Worm (Caenorhabditis elegans) whole organism, L3 larva: ENCODE results near the gene srw-95.

Source experiments
- R02D3.7 ChIP-seq: fragments of 150-350 bp; optimal IDR thresholded peaks from 2 replicates; lab custom pipeline; 2014; ENCODE audit warnings: missing biosample characterization, missing genetic modification characterization
- ZK546.5 ChIP-seq: sonication (generic microtip); optimal IDR thresholded peaks from 2 replicates; lab custom pipeline; 2017; ENCODE audit warnings: missing biosample characterization, missing genetic modification characterization
- ama-1 ChIP-seq: fragments of 150-350 bp; optimal IDR thresholded peaks from 2 replicates; lab custom pipeline; 2018
- ceh-16 ChIP-seq: sonication (generic microtip); optimal IDR thresholded peaks from 2 replicates; lab custom pipeline; 2017; ENCODE audit warnings: missing biosample characterization, missing genetic modification characterization
- ceh-28 ChIP-seq: fragments of 150-350 bp; optimal IDR thresholded peaks from 2 replicates; lab custom pipeline; 2014; ENCODE audit warnings: missing biosample characterization, missing genetic modification reagents, missing genetic modification characterization
- ceh-82 ChIP-seq: fragments of 150-350 bp; optimal IDR thresholded peaks from 2 replicates; lab custom pipeline; 2014; ENCODE audit warnings: missing biosample characterization, missing genetic modification characterization
- ceh-9 ChIP-seq: sonication (generic microtip); optimal IDR thresholded peaks from 2 replicates; lab custom pipeline; 2018; ENCODE audit warnings: missing biosample characterization, missing genetic modification characterization
- daf-12 ChIP-seq: fragments of 150-350 bp; optimal IDR thresholded peaks from 2 replicates; lab custom pipeline; 2014; ENCODE audit warnings: missing biosample characterization, missing genetic modification reagents, missing genetic modification characterization
- egl-27 ChIP-seq: sonication (generic microtip); optimal IDR thresholded peaks from 4 replicates; lab custom pipeline; 2017; ENCODE audit warnings: missing biosample characterization, missing genetic modification reagents, missing genetic modification characterization
- egl-5 ChIP-seq: fragments of 150-350 bp; optimal IDR thresholded peaks from 2 replicates; lab custom pipeline; 2017; ENCODE audit warnings: missing biosample characterization, missing genetic modification reagents, missing genetic modification characterization, inconsistent platforms
- elt-1 ChIP-seq: fragments of 150-350 bp; optimal IDR thresholded peaks from 2 replicates; lab custom pipeline; 2014; ENCODE audit warnings: missing biosample characterization, missing genetic modification characterization
- elt-2 ChIP-seq: sonication (generic microtip); optimal IDR thresholded peaks from 2 replicates; lab custom pipeline; 2016; ENCODE audit warnings: missing genetic modification reagents, mild to moderate bottlenecking, missing genetic modification characterization, missing compliant biosample characterization
- elt-3 ChIP-seq, 3 experiments: fragments of 150-350 bp in 1 of 3; sonication (generic microtip) in 2 of 3; optimal IDR thresholded peaks; 2 replicates in 2 of 3; 4 replicates in 1 of 3; lab custom pipeline; 2014 to 2017; ENCODE audit warnings: missing biosample characterization in 3 of 3, missing genetic modification characterization in 3 of 3
- eor-1 ChIP-seq, 2 experiments: fragments of 150-350 bp; optimal IDR thresholded peaks; 2 replicates each; lab custom pipeline; 2014 to 2018; ENCODE audit warnings: missing biosample characterization in 2 of 2, missing genetic modification characterization in 2 of 2
- fkh-10 ChIP-seq: sonication (generic microtip); optimal IDR thresholded peaks from 2 replicates; lab custom pipeline; 2017; ENCODE audit warnings: missing biosample characterization, missing genetic modification reagents, missing genetic modification characterization
- fkh-2 ChIP-seq: fragments of 150-350 bp; optimal IDR thresholded peaks from 2 replicates; lab custom pipeline; 2014; ENCODE audit warnings: missing biosample characterization, missing genetic modification reagents, missing genetic modification characterization
- fos-1 ChIP-seq: fragments of 150-350 bp; optimal IDR thresholded peaks from 2 replicates; lab custom pipeline; 2014; ENCODE audit warnings: missing biosample characterization, missing genetic modification characterization
- hmg-11 ChIP-seq: sonication (generic microtip); optimal IDR thresholded peaks from 2 replicates; lab custom pipeline; 2016; ENCODE audit warnings: missing genetic modification characterization, missing compliant biosample characterization
- lsy-12 ChIP-seq: sonication (generic microtip); optimal IDR thresholded peaks from 2 replicates; lab custom pipeline; 2016; ENCODE audit warnings: mild to moderate bottlenecking, missing genetic modification characterization, missing compliant biosample characterization
- mdl-1 ChIP-seq: fragments of 150-350 bp; optimal IDR thresholded peaks from 2 replicates; lab custom pipeline; 2014; ENCODE audit warnings: missing biosample characterization, missing genetic modification characterization
- mml-1 ChIP-seq: fragments of 150-350 bp; sonication (generic microtip); optimal IDR thresholded peaks from 3 replicates; lab custom pipeline; 2014; ENCODE audit warnings: missing biosample characterization, missing genetic modification characterization
- nfya-1 ChIP-seq: sonication (generic microtip); optimal IDR thresholded peaks from 2 replicates; lab custom pipeline; 2017; ENCODE audit warnings: missing genetic modification characterization, mild to moderate bottlenecking, missing compliant biosample characterization, antibody characterized with exemption, moderate library complexity; ENCODE audit not compliant: insufficient read depth
- nhr-11 ChIP-seq: fragments of 150-350 bp; optimal IDR thresholded peaks from 2 replicates; lab custom pipeline; 2014; ENCODE audit warnings: missing biosample characterization, missing genetic modification characterization
- nhr-23 ChIP-seq: fragments of 150-350 bp; optimal IDR thresholded peaks from 2 replicates; lab custom pipeline; 2014; ENCODE audit warnings: missing biosample characterization, missing genetic modification reagents, missing genetic modification characterization
- nhr-237 ChIP-seq: fragments of 150-350 bp; optimal IDR thresholded peaks from 2 replicates; lab custom pipeline; 2014; ENCODE audit warnings: missing biosample characterization, missing genetic modification characterization
- nhr-25 ChIP-seq: sonication (generic microtip); optimal IDR thresholded peaks from 2 replicates; lab custom pipeline; 2017; ENCODE audit warnings: missing biosample characterization, missing genetic modification characterization
- nhr-43 ChIP-seq: sonication (generic microtip); optimal IDR thresholded peaks from 2 replicates; lab custom pipeline; 2016; ENCODE audit warnings: mild to moderate bottlenecking, missing genetic modification characterization, missing compliant biosample characterization; ENCODE audit not compliant: poor library complexity, severe bottlenecking
- nhr-67 ChIP-seq: fragments of 150-350 bp; optimal IDR thresholded peaks from 2 replicates; lab custom pipeline; 2014; ENCODE audit warnings: missing biosample characterization, missing genetic modification characterization
- nhr-77 ChIP-seq: fragments of 150-350 bp; optimal IDR thresholded peaks from 2 replicates; lab custom pipeline; 2014; ENCODE audit warnings: missing biosample characterization, missing genetic modification characterization
- sea-2 ChIP-seq: fragments of 150-350 bp; sonication (generic microtip); optimal IDR thresholded peaks from 4 replicates; lab custom pipeline; 2014; ENCODE audit warnings: missing biosample characterization, missing genetic modification reagents, missing genetic modification characterization
- skn-1 ChIP-seq: fragments of 150-350 bp; optimal IDR thresholded peaks from 2 replicates; lab custom pipeline; 2014; ENCODE audit warnings: missing biosample characterization, missing genetic modification characterization
- snpc-4 ChIP-seq: fragments of 150-350 bp; optimal IDR thresholded peaks from 2 replicates; lab custom pipeline; 2014; ENCODE audit warnings: missing biosample characterization, missing genetic modification characterization
- tbx-2 ChIP-seq: sonication (generic microtip); optimal IDR thresholded peaks from 2 replicates; lab custom pipeline; 2016; ENCODE audit warnings: mild to moderate bottlenecking, missing genetic modification characterization, missing compliant biosample characterization
- unc-39 ChIP-seq: sonication (generic microtip); optimal IDR thresholded peaks from 4 replicates; lab custom pipeline; 2017; ENCODE audit warnings: missing biosample characterization, missing genetic modification characterization
- zag-1 ChIP-seq: fragments of 150-350 bp; optimal IDR thresholded peaks from 2 replicates; lab custom pipeline; 2014; ENCODE audit warnings: missing biosample characterization, missing genetic modification characterization
- ztf-11 ChIP-seq: fragments of 150-350 bp; optimal IDR thresholded peaks from 2 replicates; lab custom pipeline; 2014; ENCODE audit warnings: missing biosample characterization, missing genetic modification characterization

Gene srw-95

DNA sequence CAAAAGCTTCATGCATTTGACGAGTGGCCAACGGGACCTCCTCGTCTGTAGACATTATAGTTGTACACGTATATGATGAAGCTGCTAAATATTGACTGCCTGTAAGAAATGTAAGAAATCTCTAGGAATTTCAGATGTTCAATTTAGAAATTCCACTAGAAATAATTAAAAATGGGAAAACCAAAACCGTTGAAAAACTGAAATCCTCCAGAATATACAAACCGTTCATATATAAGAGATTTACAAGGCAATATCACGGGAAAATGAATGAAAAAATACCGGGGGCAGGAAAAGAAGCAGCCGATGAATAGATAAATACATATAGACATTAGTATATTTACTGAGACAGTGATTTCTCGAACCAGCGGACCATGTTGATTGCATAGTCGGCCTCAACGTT lies 9.4 kb upstream of the srw-95 start, which contains the start of gene dpf-7:
TSS of gene dpf-7 (minus strand) at position 101 of the 400 bp plus-strand sequence.
- TF ChIP-seq daf-12 (tag; lab: Kevin White, UChicago) (no peak), snpc-4 (tag; lab: Kevin White, UChicago) (no peak), mdl-1 (tag; lab: Kevin White, UChicago) (no peak), nhr-23 (tag; lab: Kevin White, UChicago) (no peak), R02D3.7 (no peak), elt-1 (tag; lab: Kevin White, UChicago) (no peak), nhr-237 (tag; lab: Kevin White, UChicago) (no peak)

DNA sequence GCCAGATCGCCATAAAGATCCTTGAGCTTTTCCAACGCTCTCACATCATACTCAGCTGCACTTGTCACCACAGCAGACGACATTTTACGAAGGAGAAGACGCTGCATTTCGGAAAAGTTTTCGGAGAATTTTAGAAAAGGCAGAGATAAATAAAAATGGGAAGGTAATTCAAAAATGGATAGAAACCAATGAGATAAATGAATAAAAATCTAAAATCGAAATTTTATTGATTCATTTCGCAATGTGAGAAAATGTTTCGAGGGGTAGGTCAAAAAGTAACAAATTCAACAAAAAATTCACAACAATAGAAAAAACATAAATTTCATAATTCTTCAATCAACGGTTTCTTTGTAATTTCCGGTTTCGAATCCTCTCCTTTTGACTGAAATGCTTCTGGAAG lies 5.4 kb upstream of the srw-95 start, which contains the start of gene dpf-5:
TSS of gene dpf-5 (minus strand) at position 101 of the 400 bp plus-strand sequence.
- TF ChIP-seq nhr-67 (tag; lab: Kevin White, UChicago), result no peak
- no peak for TF ChIP-seq daf-12 (tag; lab: Kevin White, UChicago)
- no peak for TF ChIP-seq elt-3 (tag; optimal IDR thresholded peaks at IDR 0.05; lab: Kevin White, UChicago)

- TF ChIP-seq skn-1, result no peak
- no peak for TF ChIP-seq ztf-11 (tag; lab: Kevin White, UChicago)
- no peak for TF ChIP-seq elt-2 (tag; lab: Kevin White, UChicago)
- TF ChIP-seq ama-1 (lab: Kevin White, UChicago), result no peak
- no peak for TF ChIP-seq mml-1 (tag; lab: Kevin White, UChicago)
- no peak for TF ChIP-seq nhr-23 (tag; lab: Kevin White, UChicago)
- no peak for TF ChIP-seq nhr-11 (tag; lab: Kevin White, UChicago)
- no peak for TF ChIP-seq sea-2 (GFP tag; lab: Kevin White, UChicago)
- TF ChIP-seq R02D3.7, result no peak
- no peak for TF ChIP-seq nhr-237 (tag; lab: Kevin White, UChicago)
- no peak for TF ChIP-seq hmg-11 (tag; lab: Kevin White, UChicago)
- TF ChIP-seq ceh-82 (tag; lab: Kevin White, UChicago), result no peak
- TF ChIP-seq fkh-10, result no peak
- no peak for TF ChIP-seq fos-1 (tag; lab: Kevin White, UChicago)
- no peak for TF ChIP-seq fkh-2 (tag; lab: Kevin White, UChicago)
- TF ChIP-seq egl-27 (tag; lab: Kevin White, UChicago), result no peak
Observed at ce11 chrIV:4807219-4807618, 4.7 kb upstream of the srw-95 start, which contains the start of gene H06H21.11. H06H21.11 (minus strand) TSS chrIV:4807319.

DNA sequence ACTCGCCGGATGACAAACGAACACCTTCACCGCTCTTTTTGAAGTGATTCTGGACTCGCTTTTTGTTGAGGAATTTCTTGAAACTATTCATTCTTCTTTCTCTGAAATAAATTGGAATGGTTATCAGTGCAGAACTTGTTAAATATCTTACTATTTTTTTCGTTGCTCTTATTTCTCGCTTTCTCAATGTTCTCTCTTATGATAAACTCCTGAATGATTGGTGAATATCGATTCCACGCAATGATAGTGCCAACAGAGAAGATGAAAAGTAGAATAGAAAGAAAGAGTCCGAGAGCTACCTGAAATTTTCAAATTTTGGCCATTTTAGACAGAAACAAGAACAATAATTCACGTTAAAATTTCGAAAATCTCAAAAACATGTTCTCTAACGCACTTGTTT lies 2.5 kb upstream of the srw-95 start, which contains the start of gene ubxn-6:
TSS of gene ubxn-6 (minus strand) at position 101 of the 400 bp plus-strand sequence.
- TF ChIP-seq sea-2 (GFP tag; lab: Kevin White, UChicago) (no peak), eor-1 (tag; optimal IDR thresholded peaks at IDR 0.05; lab: Kevin White, UChicago) (no peak), nfya-1 (no peak), nhr-25 (no peak), ceh-16 (tag; lab: Kevin White, UChicago) (no peak), R02D3.7 (no peak), ZK546.5 (tag; lab: Kevin White, UChicago) (no peak), lsy-12 (tag; lab: Kevin White, UChicago) (no peak), daf-12 (tag; lab: Kevin White, UChicago) (no peak), unc-39 (tag; lab: Kevin White, UChicago) (no peak), ztf-11 (tag; lab: Kevin White, UChicago) (no peak), nhr-11 (tag; lab: Kevin White, UChicago) (no peak), ceh-9 (tag; lab: Kevin White, UChicago) (no peak), nhr-77 (no peak), tbx-2 (tag; lab: Kevin White, UChicago) (no peak), nhr-43 (tag; lab: Kevin White, UChicago) (no peak), mml-1 (tag; lab: Kevin White, UChicago) (no peak)

- no peak for TF ChIP-seq snpc-4 (tag; lab: Kevin White, UChicago)
- TF ChIP-seq egl-27 (tag; lab: Kevin White, UChicago), result no peak
- TF ChIP-seq nhr-43 (tag; lab: Kevin White, UChicago), result no peak
- TF ChIP-seq ceh-28 (tag; lab: Kevin White, UChicago), result no peak
- TF ChIP-seq zag-1 (tag; lab: Kevin White, UChicago), result no peak
- no peak for TF ChIP-seq egl-5 (tag; lab: Kevin White, UChicago)
Observed at ce11 chrIV:4809813-4810212, 2.1 kb upstream of the srw-95 start, which contains the start of gene H06H21.37. H06H21.37 (minus strand) TSS chrIV:4809974.
